Worm (Caenorhabditis elegans): ENCODE data around the gene srx-93.
"Not testable (repeated sequence)": the region's sequence is repeated elsewhere in the genome, so short reads cannot be mapped to it uniquely, and the experiment has no call there.

Gene srx-93

ce11 chrV:3620608-3621007, at the start of gene srx-93:
Gene srx-93, minus strand, starts transcription at chrV:3620708.
- not testable (repeated sequence) for TF ChIP-seq nhr-12, ceh-16, dmd-4 (tag; optimal IDR thresholded peaks at IDR 0.05)

- TF ChIP-seq Y55F3AM.14 (GFP tag; optimal IDR thresholded peaks at IDR 0.05), result no peak
- TF ChIP-seq lsy-2 (tag; optimal IDR thresholded peaks at IDR 0.05), result no peak
- TF ChIP-seq lin-13 (GFP tag; optimal IDR thresholded peaks at IDR 0.05), result no peak
- no peak for TF ChIP-seq unc-55 (GFP tag; optimal IDR thresholded peaks at IDR 0.05)
- no peak for TF ChIP-seq lin-11 (tag; optimal IDR thresholded peaks at IDR 0.05)
- no peak for TF ChIP-seq nhr-10 (tag; optimal IDR thresholded peaks at IDR 0.05)
- no peak for TF ChIP-seq snpc-4 (tag; optimal IDR thresholded peaks at IDR 0.05)
- no peak for TF ChIP-seq blmp-1 (tag; optimal IDR thresholded peaks at IDR 0.05; ENCODE audit: insufficient read depth)
- no peak for TF ChIP-seq gmeb-1 (tag; optimal IDR thresholded peaks at IDR 0.05)
- TF ChIP-seq fos-1 (tag; optimal IDR thresholded peaks at IDR 0.05), result no peak
- TF ChIP-seq ceh-16 (tag; optimal IDR thresholded peaks at IDR 0.05), result no peak
- no peak for TF ChIP-seq nhr-11 (tag; optimal IDR thresholded peaks at IDR 0.05)
- no peak for TF ChIP-seq nhr-21 (tag; optimal IDR thresholded peaks at IDR 0.05)
- TF ChIP-seq ceh-82 (tag; optimal IDR thresholded peaks at IDR 0.05), result no peak
- no peak for TF ChIP-seq mab-5 (tag; optimal IDR thresholded peaks at IDR 0.05)
Measured at ce11 chrV:3668464-3668863, 48.0 kb upstream of the srx-93 start, which contains the start of gene Y39H10B.2. Gene Y39H10B.2, plus strand, starts transcription at chrV:3668764.

ce11 chrV:3666887-3667286, 46.4 kb upstream of the srx-93 start, which contains the start of gene str-113:
Gene str-113, minus strand, starts transcription at chrV:3666987.
- TF ChIP-seq ztf-11 (tag; optimal IDR thresholded peaks at IDR 0.05), result no peak
- TF ChIP-seq nhr-21 (tag; optimal IDR thresholded peaks at IDR 0.05), result no peak
- no peak for TF ChIP-seq ceh-16 (tag; optimal IDR thresholded peaks at IDR 0.05)
- no peak for TF ChIP-seq blmp-1 (tag; optimal IDR thresholded peaks at IDR 0.05; ENCODE audit: insufficient read depth)
- no peak for TF ChIP-seq nhr-25 (tag; optimal IDR thresholded peaks at IDR 0.05)
- no peak for TF ChIP-seq ztf-1 (GFP tag; conservative IDR thresholded peaks at IDR 0.05)

- TF ChIP-seq ztf-4 (tag; optimal IDR thresholded peaks at IDR 0.05), result no peak
- no peak for TF ChIP-seq dmd-4 (tag; optimal IDR thresholded peaks at IDR 0.05)
- no peak for TF ChIP-seq nhr-10 (tag; optimal IDR thresholded peaks at IDR 0.05)
- TF ChIP-seq lin-11 (tag; optimal IDR thresholded peaks at IDR 0.05), result no peak
- TF ChIP-seq snpc-4 (tag; optimal IDR thresholded peaks at IDR 0.05), result no peak
- TF ChIP-seq nhr-21 (tag; optimal IDR thresholded peaks at IDR 0.05), result no peak
- TF ChIP-seq sem-4 (tag; optimal IDR thresholded peaks at IDR 0.05), result no peak
- TF ChIP-seq C34F6.9 (tag; optimal IDR thresholded peaks at IDR 0.05), result no peak
- TF ChIP-seq fos-1 (tag; optimal IDR thresholded peaks at IDR 0.05), result no peak
- TF ChIP-seq R02D3.7 (tag; optimal IDR thresholded peaks at IDR 0.05), result no peak
- TF ChIP-seq egl-27 (tag; optimal IDR thresholded peaks at IDR 0.05), result no peak
- TF ChIP-seq nhr-25 (tag; optimal IDR thresholded peaks at IDR 0.05), result no peak
- no peak for TF ChIP-seq zag-1 (tag; optimal IDR thresholded peaks at IDR 0.05)
- no peak for TF ChIP-seq skn-1 (tag; optimal IDR thresholded peaks at IDR 0.05)
- no peak for TF ChIP-seq blmp-1 (tag; optimal IDR thresholded peaks at IDR 0.05; ENCODE audit: insufficient read depth)
- no peak for TF ChIP-seq lin-39 (tag; optimal IDR thresholded peaks at IDR 0.05)
Measured at ce11 chrV:3659472-3659871, 39.0 kb upstream of the srx-93 start, which contains the start of gene acr-23. Gene acr-23, minus strand, starts transcription at chrV:3659572.

- TF ChIP-seq nhr-11 (tag; optimal IDR thresholded peaks at IDR 0.05), result no peak
Measured at ce11 chrV:3649473-3649872, 29.0 kb upstream of the srx-93 start, which contains the start of gene str-114. Gene str-114, plus strand, starts transcription at chrV:3649773.

ce11 chrV:3647862-3648261, 27.4 kb upstream of the srx-93 start, which contains the start of gene F59B1.10:
Gene F59B1.10, minus strand, starts transcription at chrV:3647962.
- no peak for TF ChIP-seq nhr-237 (tag; optimal IDR thresholded peaks at IDR 0.05)
- no peak for TF ChIP-seq ama-1 (optimal IDR thresholded peaks at IDR 0.05)
- no peak for TF ChIP-seq sma-3 (GFP tag; optimal IDR thresholded peaks at IDR 0.05)
- TF ChIP-seq peb-1 (tag; optimal IDR thresholded peaks at IDR 0.05), result no peak
- no peak for TF ChIP-seq ztf-11 (tag; optimal IDR thresholded peaks at IDR 0.05)
- TF ChIP-seq F13H6.1 (tag; optimal IDR thresholded peaks at IDR 0.05), result no peak
- TF ChIP-seq mdl-1 (tag; optimal IDR thresholded peaks at IDR 0.05), result no peak
- TF ChIP-seq ceh-82 (tag; optimal IDR thresholded peaks at IDR 0.05), result no peak
- no peak for TF ChIP-seq lin-39 (tag; optimal IDR thresholded peaks at IDR 0.05)
- no peak for TF ChIP-seq C34F6.9 (tag; optimal IDR thresholded peaks at IDR 0.05)
- no peak for TF ChIP-seq elt-1 (tag; optimal IDR thresholded peaks at IDR 0.05)

Data from whole organism, L2 larva.